Worm (Caenorhabditis elegans): ENCODE results near the gene F44B9.2.

ce11 chrIII:8013582-8013981 is 8.7 kb upstream of the F44B9.2 start:
- TF ChIP-seq W03F9.2 (tag; optimal IDR thresholded peaks at IDR 0.05), result no peak
- TF ChIP-seq dao-5 (tag; optimal IDR thresholded peaks at IDR 0.05), result no peak
- no peak for TF ChIP-seq him-1 (tag; optimal IDR thresholded peaks at IDR 0.05)
